In the genomic region with DNA sequence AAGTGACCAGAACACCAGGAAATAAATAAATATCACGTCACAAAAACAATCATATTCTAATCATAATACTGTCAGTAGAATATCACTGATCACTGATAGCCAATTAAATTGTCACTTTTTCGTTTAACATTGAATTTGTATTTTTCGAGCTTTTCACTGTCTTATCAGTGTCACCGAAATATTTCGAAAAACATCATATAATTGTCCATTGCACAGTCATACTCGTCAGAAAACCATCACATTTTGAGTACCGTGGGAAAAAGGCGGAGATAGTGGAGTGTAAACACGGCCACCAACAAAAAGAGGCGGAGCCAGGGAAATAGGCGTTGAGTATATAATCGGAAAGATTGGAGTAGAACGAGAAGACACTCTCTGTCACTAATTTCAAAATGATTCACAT, we compare ENCODE assay signal across 5 worm cellular contexts.
A peak's percentile ranks its signal among the peaks of the same experiment; 100 is the strongest.
TF ChIP-seq lines count a peak whose summit lies in the region.

No protein-coding gene starts in this region.

TF ChIP-seq in whole organism, L1 larva, 84 proteins besides CTCF, POLR2A, EP300 and RAD21:
- TF ChIP-seq lin-14 (GFP tag; optimal IDR thresholded peaks at IDR 0.05; lab: Kevin White, UChicago), result no peak
- TF ChIP-seq aly-2 (tag; optimal IDR thresholded peaks at IDR 0.05; lab: Kevin White, UChicago), result no peak
- TF ChIP-seq C04F5.9 (tag; optimal IDR thresholded peaks at IDR 0.05; lab: Kevin White, UChicago), result no peak
- peak; percentile 88 for TF ChIP-seq elt-2 (tag; optimal IDR thresholded peaks at IDR 0.05; lab: Kevin White, UChicago)
- TF ChIP-seq unc-62 (GFP tag; optimal IDR thresholded peaks at IDR 0.05; lab: Kevin White, UChicago), result no peak
- no peak for TF ChIP-seq lin-13 (GFP tag; optimal IDR thresholded peaks at IDR 0.05; lab: Kevin White, UChicago)
- peak; percentile 20 for TF ChIP-seq nhr-20 (tag; optimal IDR thresholded peaks at IDR 0.05; lab: Kevin White, UChicago)
- no peak for TF ChIP-seq lir-3 (tag; optimal IDR thresholded peaks at IDR 0.05; lab: Kevin White, UChicago; ENCODE audit: poor library complexity)
- TF ChIP-seq snpc-4 (tag; optimal IDR thresholded peaks at IDR 0.05; lab: Kevin White, UChicago), result no peak
- no peak for TF ChIP-seq unc-30 (tag; optimal IDR thresholded peaks at IDR 0.05; lab: Kevin White, UChicago)
- TF ChIP-seq sox-4 (tag; optimal IDR thresholded peaks at IDR 0.05; lab: Kevin White, UChicago), result no peak
- TF ChIP-seq nhr-71 (tag; optimal IDR thresholded peaks at IDR 0.05; lab: Kevin White, UChicago), result peak; percentile 24
- TF ChIP-seq F16B12.6 (tag; optimal IDR thresholded peaks at IDR 0.05; lab: Kevin White, UChicago), result no peak

TF ChIP-seq in whole organism, L2 larva, 48 proteins besides CTCF, POLR2A, EP300 and RAD21 (continues in another document):
- no peak for TF ChIP-seq ztf-11 (tag; optimal IDR thresholded peaks at IDR 0.05; lab: Kevin White, UChicago)
- TF ChIP-seq unc-39 (tag; optimal IDR thresholded peaks at IDR 0.05; lab: Kevin White, UChicago), result no peak
- peak; percentile 7 for TF ChIP-seq skn-1 (tag; optimal IDR thresholded peaks at IDR 0.05; lab: Kevin White, UChicago)
- no peak for TF ChIP-seq nhr-237 (tag; optimal IDR thresholded peaks at IDR 0.05; lab: Kevin White, UChicago)
- TF ChIP-seq nhr-21 (tag; optimal IDR thresholded peaks at IDR 0.05; lab: Kevin White, UChicago), result no peak
- no peak for TF ChIP-seq lin-39 (tag; optimal IDR thresholded peaks at IDR 0.05; lab: Kevin White, UChicago)
- no peak for TF ChIP-seq ztf-4 (tag; optimal IDR thresholded peaks at IDR 0.05; lab: Kevin White, UChicago)
- TF ChIP-seq sma-3 (GFP tag; optimal IDR thresholded peaks at IDR 0.05; lab: Kevin White, UChicago), result no peak
- TF ChIP-seq nhr-6 (tag; optimal IDR thresholded peaks at IDR 0.05; lab: Kevin White, UChicago), result no peak
- TF ChIP-seq nhr-77 (tag; optimal IDR thresholded peaks at IDR 0.05; lab: Kevin White, UChicago), result no peak
- no peak for TF ChIP-seq unc-55 (GFP tag; optimal IDR thresholded peaks at IDR 0.05; lab: Kevin White, UChicago)
- no peak for TF ChIP-seq aly-2 (tag; optimal IDR thresholded peaks at IDR 0.05; lab: Kevin White, UChicago)
- TF ChIP-seq sma-9 (GFP tag; optimal IDR thresholded peaks at IDR 0.05; lab: Kevin White, UChicago), result peak; percentile 39
- TF ChIP-seq sma-9 (tag; optimal IDR thresholded peaks at IDR 0.05; lab: Kevin White, UChicago), result no peak
- TF ChIP-seq Y55F3AM.14 (GFP tag; optimal IDR thresholded peaks at IDR 0.05; lab: Kevin White, UChicago), result no peak
- TF ChIP-seq zag-1 (tag; optimal IDR thresholded peaks at IDR 0.05; lab: Kevin White, UChicago), result no peak
- no peak for TF ChIP-seq nhr-11 (tag; optimal IDR thresholded peaks at IDR 0.05; lab: Kevin White, UChicago)
- TF ChIP-seq snpc-4 (tag; optimal IDR thresholded peaks at IDR 0.05; lab: Kevin White, UChicago), result no peak
- TF ChIP-seq lin-13 (GFP tag; optimal IDR thresholded peaks at IDR 0.05; lab: Kevin White, UChicago), result no peak
- no peak for TF ChIP-seq unc-62 (GFP tag; optimal IDR thresholded peaks at IDR 0.05; lab: Kevin White, UChicago)

TF ChIP-seq in whole organism, L3 larva, 47 proteins besides CTCF, POLR2A, EP300 and RAD21:
- TF ChIP-seq nhr-237 (tag; optimal IDR thresholded peaks at IDR 0.05; lab: Kevin White, UChicago), result no peak
- TF ChIP-seq pqm-1 (tag; optimal IDR thresholded peaks at IDR 0.05; lab: Kevin White, UChicago), result peak; percentile 52
- peak; percentile 80 for TF ChIP-seq elt-2 (tag; optimal IDR thresholded peaks at IDR 0.05; lab: Kevin White, UChicago)

TF ChIP-seq in whole organism, L4 larva, 104 proteins besides CTCF, POLR2A, EP300 and RAD21 (continues in another document):
- TF ChIP-seq D1046.2 (GFP tag; IDR thresholded peaks at IDR 0.05; lab: Robert Waterston, UW) (no peak), aly-2 (tag; optimal IDR thresholded peaks at IDR 0.05; lab: Kevin White, UChicago) (no peak), fos-1 (tag; optimal IDR thresholded peaks at IDR 0.05; lab: Kevin White, UChicago) (no peak), mdl-1 (tag; optimal IDR thresholded peaks at IDR 0.05; lab: Kevin White, UChicago) (peak in 1 of 2 experiments; percentile 21), daf-19 (GFP tag; conservative IDR thresholded peaks at IDR 0.05; lab: Robert Waterston, UW) (no peak), egl-27 (tag; optimal IDR thresholded peaks at IDR 0.05; lab: Kevin White, UChicago) (no peak), unc-62 (GFP tag; optimal IDR thresholded peaks at IDR 0.05 in 1 of 2; lab: Kevin White, UChicago) (peak in 1 of 2 experiments; percentile 31), unc-62 (tag; optimal IDR thresholded peaks at IDR 0.05; lab: Kevin White, UChicago) (no peak), lin-38 (GFP tag; IDR thresholded peaks at IDR 0.05; lab: Robert Waterston, UW) (no peak), lir-3 (tag; optimal IDR thresholded peaks at IDR 0.05; lab: Kevin White, UChicago) (no peak), aha-1 (tag; lab: Kevin White, UChicago) (no peak), Y5F2A.4 (GFP tag; optimal IDR thresholded peaks at IDR 0.05; lab: Kevin White, UChicago) (no peak), fkh-10 (GFP tag; optimal IDR thresholded peaks at IDR 0.05; lab: Kevin White, UChicago) (no peak), nhr-25 (tag; optimal IDR thresholded peaks at IDR 0.05; lab: Kevin White, UChicago; ENCODE audit: borderline replicate concordance, insufficient read depth) (no peak), zfp-2 (tag; optimal IDR thresholded peaks at IDR 0.05; lab: Kevin White, UChicago) (no peak), vab-7 (GFP tag; IDR thresholded peaks at IDR 0.05; lab: Robert Waterston, UW) (no peak), dmd-9 (GFP tag; IDR thresholded peaks at IDR 0.05; lab: Robert Waterston, UW) (no peak), nhr-41 (GFP tag; IDR thresholded peaks at IDR 0.05; lab: Robert Waterston, UW) (no peak), Y105C5A.15 (GFP tag; IDR thresholded peaks at IDR 0.05; lab: Robert Waterston, UW) (no peak), ztf-7 (tag; optimal IDR thresholded peaks at IDR 0.05; lab: Kevin White, UChicago) (peak; percentile 8), lin-1 (GFP tag; IDR thresholded peaks at IDR 0.05; lab: Robert Waterston, UW) (no peak), mxl-2 (GFP tag; conservative IDR thresholded peaks at IDR 0.05; lab: Robert Waterston, UW) (no peak), ceh-20 (GFP tag; IDR thresholded peaks at IDR 0.05; lab: Robert Waterston, UW) (no peak), dmd-8 (GFP tag; IDR thresholded peaks at IDR 0.05; lab: Robert Waterston, UW) (no peak), arid-1 (GFP tag; conservative IDR thresholded peaks at IDR 0.05; lab: Robert Waterston, UW) (no peak), lin-15B (tag; optimal IDR thresholded peaks at IDR 0.05; lab: Kevin White, UChicago) (no peak), tra-1 (GFP tag; IDR thresholded peaks at IDR 0.05; lab: Robert Waterston, UW) (peak; percentile 13; the same call in 1 of the 2 replicates), nhr-28 (tag; optimal IDR thresholded peaks at IDR 0.05; lab: Kevin White, UChicago) (peak; percentile 74), pha-4 (GFP tag; IDR thresholded peaks at IDR 0.05; lab: Robert Waterston, UW) (no peak), pha-4 (tag; optimal IDR thresholded peaks at IDR 0.05; lab: Kevin White, UChicago) (no peak)

TF ChIP-seq in whole organism, young adult, 124 proteins besides CTCF, POLR2A, EP300 and RAD21:
- TF ChIP-seq unc-62 (GFP tag; optimal IDR thresholded peaks at IDR 0.05; lab: Kevin White, UChicago) (no peak), rpc-1 (optimal IDR thresholded peaks at IDR 0.05; lab: Kevin White, UChicago) (no peak), rpc-1 (tag; optimal IDR thresholded peaks at IDR 0.05; lab: Kevin White, UChicago) (no peak), sea-2 (GFP tag; IDR thresholded peaks at IDR 0.05; lab: Robert Waterston, UW) (no peak), let-607 (tag; optimal IDR thresholded peaks at IDR 0.05; lab: Kevin White, UChicago) (peak in 1 of 2 experiments; percentile 22), snpc-1.3 (tag; optimal IDR thresholded peaks at IDR 0.05; lab: Kevin White, UChicago; ENCODE audit: insufficient read depth) (no peak), mes-4 (tag; optimal IDR thresholded peaks at IDR 0.05; lab: Kevin White, UChicago) (no peak), nhr-80 (tag; optimal IDR thresholded peaks at IDR 0.05; lab: Kevin White, UChicago) (peak; percentile 90), athp-1 (tag; optimal IDR thresholded peaks at IDR 0.05; lab: Kevin White, UChicago) (no peak), nfya-2 (GFP tag; IDR thresholded peaks at IDR 0.05; lab: Robert Waterston, UW) (no peak), unc-130 (GFP tag; optimal IDR thresholded peaks at IDR 0.05; lab: Kevin White, UChicago) (no peak), ztf-22 (GFP tag; optimal IDR thresholded peaks at IDR 0.05; lab: Kevin White, UChicago) (peak; percentile 67), ztf-26 (tag; optimal IDR thresholded peaks at IDR 0.05; lab: Kevin White, UChicago) (no peak), fkh-3 (tag; optimal IDR thresholded peaks at IDR 0.05; lab: Kevin White, UChicago) (no peak), T26A5.8 (tag; optimal IDR thresholded peaks at IDR 0.05; lab: Kevin White, UChicago) (no peak), ets-4 (GFP tag; optimal IDR thresholded peaks at IDR 0.05; lab: Kevin White, UChicago) (no peak), cebp-1 (GFP tag; IDR thresholded peaks at IDR 0.05; lab: Robert Waterston, UW) (no peak), cebp-1 (tag; optimal IDR thresholded peaks at IDR 0.05; lab: Kevin White, UChicago) (no peak), F10E7.11 (tag; optimal IDR thresholded peaks at IDR 0.05; lab: Kevin White, UChicago) (no peak), B0261.1 (tag; optimal IDR thresholded peaks at IDR 0.05; lab: Kevin White, UChicago) (no peak), lag-1 (GFP tag; IDR thresholded peaks at IDR 0.05; lab: Robert Waterston, UW) (no peak), snpc-4 (GFP tag; optimal IDR thresholded peaks at IDR 0.05; lab: Kevin White, UChicago) (no peak), snpc-4 (tag; optimal IDR thresholded peaks at IDR 0.05; lab: Kevin White, UChicago) (no peak), F22D6.2 (tag; optimal IDR thresholded peaks at IDR 0.05; lab: Kevin White, UChicago) (no peak), attf-6 (GFP tag; IDR thresholded peaks at IDR 0.05; lab: Robert Waterston, UW) (no peak), ztf-25 (GFP tag; IDR thresholded peaks at IDR 0.05; lab: Robert Waterston, UW) (no peak), atf-7 (tag; optimal IDR thresholded peaks at IDR 0.05; lab: Kevin White, UChicago) (peak; percentile 54), Y53G8AR.9 (GFP tag; conservative IDR thresholded peaks at IDR 0.05; lab: Robert Waterston, UW) (no peak), pha-4 (tag; optimal IDR thresholded peaks at IDR 0.05; lab: Kevin White, UChicago) (no peak), him-1 (tag; optimal IDR thresholded peaks at IDR 0.05; lab: Kevin White, UChicago) (no peak), lin-54 (GFP tag; optimal IDR thresholded peaks at IDR 0.05; lab: Kevin White, UChicago) (no peak), ceh-27 (GFP tag; optimal IDR thresholded peaks at IDR 0.05; lab: Kevin White, UChicago) (no peak), ceh-40 (GFP tag; IDR thresholded peaks at IDR 0.05; lab: Robert Waterston, UW) (no peak)
